Worm (Caenorhabditis elegans): Measurements from ENCODE around the gene cpb-1.

cpb-1 gene

DNA sequence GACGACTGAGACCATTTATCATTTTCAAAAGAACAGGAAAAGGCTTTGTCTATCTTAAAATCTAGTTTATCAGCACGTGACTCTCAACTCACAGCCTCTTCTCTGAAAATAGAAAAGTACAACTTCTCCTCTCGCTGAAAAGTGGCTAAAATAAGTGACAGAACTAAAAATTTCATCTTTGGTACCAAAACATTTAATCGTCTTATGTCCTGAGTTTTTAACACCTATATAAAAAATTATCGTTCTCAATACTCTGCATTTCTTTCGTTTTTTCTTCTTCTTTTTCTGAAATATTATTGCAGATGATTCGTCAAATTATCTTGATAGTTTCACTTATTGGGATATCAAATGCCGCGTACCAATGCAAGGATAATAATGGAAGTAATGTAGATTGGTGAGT, 44.9 kb downstream of the cpb-1 start, which contains the start of gene crn-6:
crn-6 (plus strand) TSS at position 301 of the 400 bp plus-strand sequence.
- TF ChIP-seq nhr-21 (tag; optimal IDR thresholded peaks at IDR 0.05) (no peak), peb-1 (tag; optimal IDR thresholded peaks at IDR 0.05) (no peak), F13H6.1 (tag; optimal IDR thresholded peaks at IDR 0.05) (no peak)

ce11 chrIII:9373779-9374178, 51.7 kb downstream of the cpb-1 start:
- no peak for TF ChIP-seq aly-2 (tag; optimal IDR thresholded peaks at IDR 0.05)
- TF ChIP-seq unc-39 (tag; optimal IDR thresholded peaks at IDR 0.05), result no peak
- TF ChIP-seq elt-1 (tag; optimal IDR thresholded peaks at IDR 0.05), result no peak
- no peak for TF ChIP-seq mdl-1 (tag; optimal IDR thresholded peaks at IDR 0.05)
- no peak for TF ChIP-seq nhr-129 (tag; optimal IDR thresholded peaks at IDR 0.05)
- no peak for TF ChIP-seq F13H6.1 (tag; optimal IDR thresholded peaks at IDR 0.05)
- TF ChIP-seq nhr-23 (tag; optimal IDR thresholded peaks at IDR 0.05), result no peak
- TF ChIP-seq lin-13 (GFP tag; optimal IDR thresholded peaks at IDR 0.05), result no peak
- no peak for TF ChIP-seq ceh-82 (tag; optimal IDR thresholded peaks at IDR 0.05)
